Worm (Caenorhabditis elegans) whole organism, L4/young adult: ENCODE data around the gene fbxb-33.
A peak's percentile ranks its signal among the peaks of the same experiment; 100 is the strongest.

Experiments used
- W03F9.2 ChIP-seq: fragments of 150-350 bp; optimal IDR thresholded peaks from 2 replicates; lab custom pipeline; 2014; ENCODE audit warnings: missing biosample characterization, missing genetic modification characterization
- dao-5 ChIP-seq: sonication (generic microtip); optimal IDR thresholded peaks from 2 replicates; lab custom pipeline; 2016; ENCODE audit warnings: missing genotype, missing genetic modification characterization, moderate library complexity, missing compliant biosample characterization
- him-1 ChIP-seq: sonication (generic microtip); optimal IDR thresholded peaks from 2 replicates; lab custom pipeline; 2016; ENCODE audit warnings: missing genotype, missing genetic modification reagents, missing genetic modification characterization, missing compliant biosample characterization

fbxb-33 gene

DNA sequence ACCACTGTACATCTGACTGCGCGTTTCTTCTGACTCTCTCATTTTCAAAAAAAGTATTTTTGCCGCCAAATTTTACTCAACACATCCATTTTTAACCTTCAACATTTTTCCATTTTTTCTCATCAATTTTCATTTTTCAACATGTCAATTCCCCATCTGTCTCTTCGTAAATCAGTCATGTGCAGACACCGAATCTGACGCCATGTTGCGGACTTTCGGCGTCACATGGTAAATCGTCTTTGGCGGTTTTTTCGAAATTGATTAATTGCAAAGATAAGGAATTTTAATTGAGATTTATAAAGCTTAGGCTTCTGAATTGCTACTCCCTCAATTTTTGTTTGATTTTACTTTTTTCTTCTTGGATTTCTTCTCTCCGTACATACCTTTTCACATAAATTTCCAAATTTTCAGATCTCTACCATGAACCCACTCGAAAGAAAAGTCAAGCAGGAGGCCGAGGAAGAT is 35.6 kb downstream of the fbxb-33 start, which contains the start of gene F19B10.1:
TSS of gene F19B10.1 (plus strand) at position 415 of the 465 bp plus-strand sequence.
- TF ChIP-seq W03F9.2 = peak; percentile 67
- no peak for TF ChIP-seq dao-5 (tag; lab: Kevin White, UChicago)
- no peak for TF ChIP-seq him-1 (tag; lab: Kevin White, UChicago)

DNA sequence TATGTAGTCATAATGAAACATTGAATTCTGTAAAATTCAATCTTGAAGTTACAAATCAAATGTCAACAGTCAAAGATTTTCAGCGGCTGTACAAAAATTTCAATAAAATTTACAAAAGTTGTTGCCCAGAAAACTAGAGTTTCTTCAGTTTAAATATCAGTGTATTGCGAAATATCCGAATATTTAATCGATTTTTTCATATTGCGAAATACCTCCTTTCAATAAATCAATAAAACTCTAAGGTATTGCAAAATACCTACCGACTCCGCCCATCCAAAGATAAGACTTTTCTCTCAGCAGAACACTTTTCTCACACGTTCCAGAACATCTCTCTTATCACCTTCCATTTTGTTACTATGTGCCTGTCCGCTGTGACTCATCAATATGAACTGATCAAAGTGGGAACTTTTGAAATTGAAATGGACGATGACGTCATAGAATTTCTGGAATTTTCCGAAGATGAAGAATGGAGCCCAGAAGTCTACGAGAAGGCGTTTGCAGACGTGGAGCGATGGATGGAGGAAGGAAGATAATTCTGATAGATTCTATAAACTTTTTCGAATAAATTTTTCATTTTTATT is 37.4 kb downstream of the fbxb-33 start:
- no peak for TF ChIP-seq him-1 (tag; lab: Kevin White, UChicago)
- no peak for TF ChIP-seq dao-5 (tag; lab: Kevin White, UChicago)

DNA sequence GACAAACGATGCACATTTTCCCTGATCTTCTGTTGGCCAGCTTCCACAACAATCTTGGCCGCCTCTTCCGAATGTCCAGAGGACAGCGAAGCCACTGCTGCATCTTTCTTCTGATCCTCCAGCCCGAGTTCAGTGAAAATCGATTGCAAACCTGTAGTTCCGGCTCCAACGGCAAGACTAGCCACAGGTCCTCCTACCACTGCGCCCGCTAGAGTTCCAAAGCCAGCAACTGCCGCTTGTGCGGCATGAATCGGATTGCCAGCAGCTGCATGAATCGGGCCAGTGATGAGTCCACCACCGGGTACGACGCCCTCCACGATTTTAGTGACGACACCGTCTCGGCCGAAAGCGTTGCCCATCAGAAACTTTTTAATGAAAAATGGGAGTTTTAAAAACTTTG is 41.1 kb downstream of the fbxb-33 start, which contains the start of gene ifas-1:
TSS of gene ifas-1 (minus strand) at position 387 of the 400 bp plus-strand sequence.
- TF ChIP-seq dao-5 (tag; lab: Kevin White, UChicago) = no peak
- no peak for TF ChIP-seq W03F9.2
- TF ChIP-seq him-1 (tag; lab: Kevin White, UChicago) = no peak

DNA sequence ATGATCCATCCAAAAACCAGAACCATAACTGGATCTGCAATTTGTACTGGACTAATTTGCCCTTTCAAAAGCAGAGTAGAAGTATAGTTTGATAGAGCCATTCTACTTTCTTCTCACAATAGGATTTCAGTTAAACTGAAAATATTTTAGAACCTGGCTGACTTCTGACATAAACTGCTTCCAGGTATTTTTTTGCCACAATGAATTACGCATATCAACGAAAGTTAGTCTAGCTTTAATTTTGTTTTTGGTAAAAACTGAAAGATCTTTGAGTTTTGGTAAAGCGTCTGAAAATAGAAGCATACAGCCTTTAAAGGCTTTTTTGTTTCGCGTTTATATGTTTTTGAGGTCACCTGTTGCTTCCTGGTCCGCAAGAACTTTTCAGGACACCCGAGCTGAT is 43.4 kb downstream of the fbxb-33 start, which contains the start of gene srx-101:
TSS of gene srx-101 (minus strand) at position 101 of the 400 bp plus-strand sequence.
- TF ChIP-seq W03F9.2 (no peak), him-1 (tag; lab: Kevin White, UChicago) (no peak), dao-5 (tag; lab: Kevin White, UChicago) (no peak)

DNA sequence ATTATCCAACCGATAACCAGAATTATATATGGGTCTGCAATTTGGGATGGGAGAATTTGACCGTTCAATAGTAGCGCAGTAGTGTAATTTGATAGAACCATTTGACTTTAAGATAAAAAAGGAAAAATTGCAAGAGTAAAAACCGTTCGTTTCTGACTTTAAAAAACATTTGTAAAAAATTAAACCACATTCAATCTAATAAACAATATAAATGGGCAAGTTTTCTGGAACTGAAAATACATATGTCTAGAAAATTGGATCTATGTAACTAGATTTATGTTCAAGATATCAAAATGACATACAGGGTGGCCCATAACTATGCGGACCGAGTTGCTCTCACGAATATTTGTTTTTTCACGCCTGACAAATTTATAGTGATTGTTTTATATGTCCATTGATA is 47.5 kb downstream of the fbxb-33 start, which contains the start of gene srx-102:
TSS of gene srx-102 (minus strand) at position 101 of the 400 bp plus-strand sequence.
- no peak for TF ChIP-seq him-1 (tag; lab: Kevin White, UChicago)
- no peak for TF ChIP-seq W03F9.2
- TF ChIP-seq dao-5 (tag; lab: Kevin White, UChicago) = no peak
